Worm (Caenorhabditis elegans): ENCODE measurements around the gene rol-6.

ce11 chrII:8770675-8771074 lies 37.8 kb downstream of the rol-6 start, which contains the start of gene let-19:
- TF ChIP-seq nhr-12 (tag; optimal IDR thresholded peaks at IDR 0.05) (no peak), fkh-10 (GFP tag; optimal IDR thresholded peaks at IDR 0.05) (no peak)
